Worm (Caenorhabditis elegans) whole organism, L1 larva: ENCODE measurements around the gene idhb-1.
A peak's percentile ranks its signal among the peaks of the same experiment; 100 is the strongest.
"Not testable (repeated sequence)": the region's sequence is repeated elsewhere in the genome, so short reads cannot be mapped to it uniquely, and the experiment has no call there.

Source experiments
- C16A3.4 ChIP-seq: fragments of 150-350 bp; optimal IDR thresholded peaks from 2 replicates; lab custom pipeline; 2014; ENCODE audit warnings: missing biosample characterization, missing genetic modification characterization
- C34B4.2 ChIP-seq: sonication (generic microtip); optimal IDR thresholded peaks from 2 replicates; lab custom pipeline; 2017; ENCODE audit warnings: mild to moderate bottlenecking, missing genetic modification characterization, missing compliant biosample characterization
- aha-1 ChIP-seq: fragments of 150-350 bp; optimal IDR thresholded peaks from 2 replicates; lab custom pipeline; 2014; ENCODE audit warnings: missing biosample characterization, missing genetic modification characterization
- alr-1 ChIP-seq: fragments of 200-800 bp; sonication (Bioruptor generic); optimal IDR thresholded peaks from 2 replicates; lab custom pipeline; 2018; ENCODE audit warnings: borderline replicate concordance, mild to moderate bottlenecking, missing genetic modification characterization, missing compliant biosample characterization
- ceh-88 ChIP-seq: fragments of 200-800 bp; sonication (Bioruptor generic); IDR thresholded peaks from 2 replicates; pipeline ENCODE4 v1.3.6; 2022; ENCODE audit warnings: missing genetic modification characterization, missing compliant biosample characterization
- ces-1 ChIP-seq: fragments of 150-350 bp; optimal IDR thresholded peaks from 2 replicates; lab custom pipeline; 2014; ENCODE audit warnings: missing biosample characterization, missing genetic modification reagents, missing genetic modification characterization
- dpl-1 ChIP-seq, 3 experiments: fragments of 150-350 bp in 2 of 3; sonication (generic microtip) in 1 of 3; optimal IDR thresholded peaks; 2 replicates each; lab custom pipeline; 2014 to 2017; ENCODE audit warnings: missing biosample characterization in 3 of 3, missing genetic modification characterization in 3 of 3, missing genetic modification reagents in 3 of 3
- dsc-1 ChIP-seq: sonication (generic microtip); optimal IDR thresholded peaks from 2 replicates; lab custom pipeline; 2016; ENCODE audit warnings: mild to moderate bottlenecking, missing genetic modification characterization, missing compliant biosample characterization
- efl-1 ChIP-seq, 4 experiments: fragments of 150-350 bp; optimal IDR thresholded peaks in 3 of 4; peaks in 1 of 4; 1 replicate in 1 of 4; 2 replicates in 3 of 4; lab custom pipeline; 2014; ENCODE audit warnings: missing biosample characterization in 2 of 4, missing genetic modification characterization in 2 of 4, missing genetic modification reagents in 2 of 4
- efl-3 ChIP-seq: fragments of 200-800 bp; sonication (Bioruptor generic); optimal IDR thresholded peaks from 2 replicates; lab custom pipeline; 2018; ENCODE audit warnings: mild to moderate bottlenecking, missing genetic modification characterization, missing compliant biosample characterization
- egl-13 ChIP-seq: sonication (generic microtip); optimal IDR thresholded peaks from 2 replicates; lab custom pipeline; 2016; ENCODE audit warnings: missing genotype, missing genetic modification reagents, missing genetic modification characterization, missing compliant biosample characterization
- egl-27 ChIP-seq, 2 experiments: fragments of 150-350 bp in 1 of 2; sonication (generic microtip); optimal IDR thresholded peaks; 3 replicates each; lab custom pipeline; 2017 to 2018; ENCODE audit warnings: missing biosample characterization in 2 of 2, missing genetic modification characterization in 2 of 2, missing genetic modification reagents in 2 of 2
- elt-2 ChIP-seq: sonication (generic microtip); optimal IDR thresholded peaks from 2 replicates; lab custom pipeline; 2016; ENCODE audit warnings: missing genetic modification characterization, mild to moderate bottlenecking, inconsistent platforms, missing compliant biosample characterization, missing genetic modification reagents
- hlh-4 ChIP-seq: sonication (generic microtip); optimal IDR thresholded peaks from 2 replicates; lab custom pipeline; 2016; ENCODE audit warnings: mild to moderate bottlenecking, missing genetic modification characterization, missing compliant biosample characterization
- irx-1 ChIP-seq: sonication (generic microtip); optimal IDR thresholded peaks from 2 replicates; lab custom pipeline; 2016; ENCODE audit warnings: missing genetic modification characterization, missing compliant biosample characterization
- isw-1 ChIP-seq: fragments of 200-800 bp; sonication (Bioruptor generic); IDR thresholded peaks from 2 replicates; pipeline ENCODE4 v1.3.6; 2022; ENCODE audit warnings: missing genetic modification characterization, missing compliant biosample characterization
- jun-1 ChIP-seq: fragments of 150-350 bp; optimal IDR thresholded peaks from 2 replicates; lab custom pipeline; 2014; ENCODE audit warnings: missing biosample characterization, missing genetic modification reagents, missing genetic modification characterization
- lin-13 ChIP-seq: fragments of 150-350 bp; optimal IDR thresholded peaks from 2 replicates; lab custom pipeline; 2014; ENCODE audit warnings: missing biosample characterization, missing genetic modification reagents, missing genetic modification characterization
- lin-15B ChIP-seq: fragments of 150-350 bp; sonication (generic microtip); optimal IDR thresholded peaks from 3 replicates; lab custom pipeline; 2014; ENCODE audit warnings: missing biosample characterization, missing genetic modification characterization
- lin-35 ChIP-seq, 2 experiments: fragments of 150-350 bp; optimal IDR thresholded peaks; 2 replicates each; lab custom pipeline; 2014; ENCODE audit warnings: missing biosample characterization in 2 of 2, missing genetic modification characterization in 2 of 2, missing genetic modification reagents in 2 of 2
- lin-39 ChIP-seq: fragments of 150-350 bp; optimal IDR thresholded peaks from 2 replicates; lab custom pipeline; 2014; ENCODE audit warnings: missing biosample characterization, missing genetic modification reagents, missing genetic modification characterization
- mdl-1 ChIP-seq, 2 experiments: fragments of 150-350 bp; optimal IDR thresholded peaks; 2 replicates each; lab custom pipeline; 2014 to 2017; ENCODE audit warnings: missing biosample characterization in 2 of 2, missing genetic modification characterization in 2 of 2, inconsistent platforms in 1 of 2
- mef-2 ChIP-seq: fragments of 150-350 bp; optimal IDR thresholded peaks from 2 replicates; lab custom pipeline; 2014; ENCODE audit warnings: missing biosample characterization, missing genetic modification characterization
- mep-1 ChIP-seq: fragments of 150-350 bp; optimal IDR thresholded peaks from 2 replicates; lab custom pipeline; 2014; ENCODE audit warnings: missing biosample characterization, missing genetic modification characterization
- nhr-19 ChIP-seq: fragments of 200-800 bp; sonication (Bioruptor generic); conservative IDR thresholded peaks from 2 replicates; pipeline ENCODE4 v1.3.6; 2022; ENCODE audit warnings: missing genetic modification characterization, missing compliant biosample characterization
- nhr-20 ChIP-seq: sonication (generic microtip); optimal IDR thresholded peaks from 2 replicates; lab custom pipeline; 2016; ENCODE audit warnings: mild to moderate bottlenecking, missing genetic modification characterization, missing compliant biosample characterization
- nhr-71 ChIP-seq: sonication (generic microtip); optimal IDR thresholded peaks from 2 replicates; lab custom pipeline; 2016; ENCODE audit warnings: mild to moderate bottlenecking, missing genetic modification characterization, moderate library complexity, missing compliant biosample characterization
- nhr-90 ChIP-seq: sonication (generic microtip); optimal IDR thresholded peaks from 2 replicates; lab custom pipeline; 2016; ENCODE audit warnings: mild to moderate bottlenecking, missing genetic modification characterization, missing compliant biosample characterization; ENCODE audit not compliant: poor library complexity
- pax-3 ChIP-seq: fragments of 200-800 bp; sonication (Bioruptor generic); optimal IDR thresholded peaks from 2 replicates; lab custom pipeline; 2018; ENCODE audit warnings: mild to moderate bottlenecking, missing genetic modification characterization, moderate library complexity, missing compliant biosample characterization
- rnt-1 ChIP-seq: sonication (generic microtip); optimal IDR thresholded peaks from 2 replicates; lab custom pipeline; 2016; ENCODE audit warnings: mild to moderate bottlenecking, missing genetic modification characterization, moderate library complexity, missing compliant biosample characterization
- snu-23 ChIP-seq: sonication (generic microtip); optimal IDR thresholded peaks from 2 replicates; lab custom pipeline; 2016; ENCODE audit warnings: missing genetic modification characterization, missing compliant biosample characterization
- vab-15 ChIP-seq: sonication (generic microtip); optimal IDR thresholded peaks from 2 replicates; lab custom pipeline; 2017; ENCODE audit warnings: missing genotype, mild to moderate bottlenecking, missing genetic modification characterization, missing compliant biosample characterization
- zip-4 ChIP-seq: fragments of 200-800 bp; sonication (Bioruptor generic); optimal IDR thresholded peaks from 2 replicates; lab custom pipeline; 2018; ENCODE audit warnings: mild to moderate bottlenecking, missing genetic modification characterization, moderate library complexity, missing compliant biosample characterization
- ztf-11 ChIP-seq, 2 experiments: sonication (generic microtip); optimal IDR thresholded peaks; 2 replicates each; lab custom pipeline; 2016 to 2017; ENCODE audit warnings: missing genetic modification characterization in 2 of 2, missing biosample characterization in 1 of 2, missing compliant biosample characterization in 1 of 2

Gene idhb-1

ce11 chrX:14141896-14142392 is 31.9 kb downstream of the idhb-1 start, which contains the start of gene ceh-89:
TSS of gene ceh-89 (plus strand) at chrX:14141946.
- TF ChIP-seq aha-1 (tag; lab: Kevin White, UChicago) (no peak), isw-1 (GFP tag; lab: Robert Waterston, UW) (no peak), mdl-1 (tag; optimal IDR thresholded peaks at IDR 0.05; lab: Kevin White, UChicago) (no peak)

DNA sequence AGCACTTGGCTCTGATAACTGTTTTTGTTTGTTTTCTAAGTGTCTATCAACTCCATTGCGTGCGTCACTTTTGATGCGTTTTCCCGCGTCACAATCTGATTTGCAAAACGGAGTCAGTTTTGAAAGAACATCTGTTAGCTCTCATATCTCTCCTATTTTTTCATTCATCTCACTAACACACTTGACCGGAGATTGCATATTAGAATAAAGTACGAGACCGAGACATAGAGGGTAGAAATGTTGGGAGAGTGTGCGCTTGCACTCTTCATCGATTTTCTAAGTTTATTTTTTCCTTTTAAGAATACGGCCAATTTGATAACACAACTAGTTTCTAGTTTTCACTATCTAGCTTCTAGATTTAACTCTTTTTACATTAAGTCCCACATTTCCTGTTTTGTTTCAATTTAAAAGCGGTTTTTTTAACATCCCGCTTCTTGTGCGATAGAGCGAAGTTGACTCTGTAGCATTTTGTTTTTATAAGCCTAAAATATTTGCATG is 32.5 kb downstream of the idhb-1 start:
- TF ChIP-seq alr-1 (tag; lab: Kevin White, UChicago), result no peak
- no peak for TF ChIP-seq lin-13 (GFP tag; lab: Kevin White, UChicago)
- no peak for TF ChIP-seq hlh-4 (tag; lab: Kevin White, UChicago)
- peak in 1 of 3 experiments; percentile 41 for TF ChIP-seq dpl-1 (GFP tag; optimal IDR thresholded peaks at IDR 0.05; lab: Kevin White, UChicago)
- TF ChIP-seq lin-15B (tag; lab: Kevin White, UChicago), result no peak
- no peak for TF ChIP-seq efl-1 (optimal IDR thresholded peaks at IDR 0.05; lab: Kevin White, UChicago)
- peak; percentile 13 to 92 for TF ChIP-seq efl-1 (GFP tag; optimal IDR thresholded peaks at IDR 0.05 in 1 of 2; lab: Kevin White, UChicago)
- peak in 1 of 2 experiments; percentile 16 for TF ChIP-seq lin-35 (GFP tag; optimal IDR thresholded peaks at IDR 0.05; lab: Kevin White, UChicago)

- no peak for TF ChIP-seq mep-1 (tag; lab: Kevin White, UChicago)
Measured at ce11 chrX:14140040-14140439, 33.8 kb downstream of the idhb-1 start, which contains the start of gene nkat-1. TSS of gene nkat-1 (minus strand) at chrX:14140140.

DNA sequence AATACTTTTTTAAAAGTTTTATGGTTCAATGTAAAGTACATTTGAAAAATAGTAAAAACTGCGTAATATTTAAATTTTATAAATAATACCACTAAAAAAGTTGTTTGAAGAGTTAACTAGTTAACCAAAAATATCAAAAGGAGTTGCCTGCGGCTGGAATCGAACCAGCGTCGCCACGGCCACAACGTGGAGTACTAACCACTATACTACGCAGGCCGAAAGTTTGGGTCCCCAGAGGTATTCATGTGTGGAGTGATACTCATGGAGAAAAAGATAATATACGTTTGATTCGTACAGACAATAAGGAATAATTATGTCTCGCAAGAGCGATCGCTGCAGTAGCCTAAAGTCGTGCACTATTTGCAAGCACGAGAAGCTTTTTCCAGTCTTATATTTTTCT is 37.1 kb downstream of the idhb-1 start:
- TF ChIP-seq nhr-71 (tag; lab: Kevin White, UChicago) (peak; percentile 23), nhr-19 (GFP tag; lab: Robert Waterston, UW) (0 out of 2 replicates have a peak, but pooled peaks have one; percentile 20), nhr-90 (peak; percentile 49), rnt-1 (tag; lab: Kevin White, UChicago) (peak; percentile 16), efl-1 (GFP tag; optimal IDR thresholded peaks at IDR 0.05 in 1 of 2; lab: Kevin White, UChicago) (peak in 1 of 2 experiments; percentile 56), nhr-20 (peak; percentile 15), snu-23 (GFP tag; lab: Kevin White, UChicago) (peak; percentile 45)
- not testable (repeated sequence) for TF ChIP-seq efl-1 (optimal IDR thresholded peaks at IDR 0.05; lab: Kevin White, UChicago)

DNA sequence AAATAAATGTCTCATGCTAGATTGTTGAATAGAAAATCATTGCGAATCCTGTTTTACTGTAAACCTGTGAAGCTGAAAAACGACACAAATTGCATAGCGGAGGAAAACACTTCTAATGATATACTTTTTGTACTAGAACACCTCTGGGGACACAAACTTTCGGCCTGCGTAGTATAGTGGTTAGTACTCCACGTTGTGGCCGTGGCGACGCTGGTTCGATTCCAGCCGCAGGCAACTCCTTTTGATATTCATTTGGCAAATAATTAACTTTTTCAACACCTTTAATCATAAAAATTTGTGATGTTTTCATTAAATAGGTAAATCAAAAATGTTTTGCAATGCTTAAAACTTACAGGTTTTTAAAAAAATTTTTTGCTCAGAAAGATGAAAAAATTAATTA is 39.0 kb downstream of the idhb-1 start:
- TF ChIP-seq dsc-1 (tag; lab: Kevin White, UChicago) (no peak), elt-2 (tag; lab: Kevin White, UChicago) (peak; percentile 3), egl-27 (tag; optimal IDR thresholded peaks at IDR 0.05; lab: Kevin White, UChicago) (no peak), mef-2 (tag; lab: Kevin White, UChicago) (no peak), egl-13 (tag; lab: Kevin White, UChicago) (no peak), ztf-11 (tag; optimal IDR thresholded peaks at IDR 0.05; lab: Kevin White, UChicago) (no peak), jun-1 (no peak), vab-15 (no peak), ces-1 (GFP tag; lab: Kevin White, UChicago) (no peak), C34B4.2 (no peak), lin-35 (GFP tag; optimal IDR thresholded peaks at IDR 0.05; lab: Kevin White, UChicago) (peak in 1 of 2 experiments; percentile 14), nhr-19 (GFP tag; lab: Robert Waterston, UW) (no peak), efl-3 (GFP tag; lab: Kevin White, UChicago) (no peak), C16A3.4 (tag; lab: Kevin White, UChicago) (no peak), aha-1 (tag; lab: Kevin White, UChicago) (no peak), pax-3 (tag; lab: Kevin White, UChicago) (no peak), alr-1 (tag; lab: Kevin White, UChicago) (no peak), lin-39 (tag; lab: Kevin White, UChicago) (no peak), nhr-20 (no peak), isw-1 (GFP tag; lab: Robert Waterston, UW) (no peak), zip-4 (GFP tag; lab: Kevin White, UChicago) (no peak), irx-1 (tag; lab: Kevin White, UChicago) (no peak), ceh-88 (GFP tag; lab: Robert Waterston, UW) (no peak), snu-23 (GFP tag; lab: Kevin White, UChicago) (peak; percentile 17)
